Fruit fly (Drosophila melanogaster) S2 (cell line): Measurements from ENCODE around the gene RpLP1.

ENCODE experiments used
- CG8478 ChIP-seq: fragments of >200 bp; optimal IDR thresholded peaks from 2 replicates; lab custom pipeline; 2018
- CTCF ChIP-seq, 2 experiments: fragments of >200 bp; optimal IDR thresholded peaks; 2 replicates each; lab custom pipeline; 2018

DNA sequence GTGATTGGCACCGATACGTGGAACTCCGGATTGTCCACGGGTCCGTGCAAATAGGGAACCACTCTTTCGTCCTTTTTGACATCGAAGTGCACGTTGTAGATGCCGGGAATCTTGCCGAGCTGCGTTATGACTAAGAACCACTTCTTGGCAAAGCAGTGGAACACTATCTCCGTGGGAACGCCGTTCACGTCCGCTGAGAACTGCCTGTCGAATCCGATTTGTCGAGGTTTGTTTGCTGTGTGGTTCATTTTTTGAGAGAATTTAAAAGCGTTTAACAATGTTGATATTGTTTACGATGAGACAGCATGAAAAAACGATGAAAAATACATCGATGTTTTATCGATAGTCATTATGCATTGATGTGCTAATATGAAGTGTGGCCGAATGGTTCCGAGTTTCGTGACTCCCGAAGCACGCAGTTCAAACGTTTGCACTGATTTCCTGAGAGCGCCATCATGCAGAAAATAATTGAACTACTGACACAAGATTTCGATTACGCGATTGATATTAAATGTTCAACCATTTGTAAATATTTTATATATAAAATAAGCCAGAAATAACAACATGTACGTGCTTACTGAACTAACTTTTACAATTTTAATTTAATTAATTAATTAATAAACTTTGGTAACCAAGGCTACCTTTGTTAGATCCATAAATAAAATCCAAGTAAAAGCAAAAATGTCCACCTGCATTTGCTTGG is 1.5 kb downstream of the RpLP1 start, which contains the start of the genes CG11885 and CG13692:
- no peak for TF ChIP-seq CG8478 (lab: Kevin White, UChicago)
- peak; percentile 92 to 94 for TF ChIP-seq CTCF (optimal IDR thresholded peaks at IDR 0.05; lab: Kevin White, UChicago)
